Worm (Caenorhabditis elegans): ENCODE measurements around the gene C29A12.1.

- TF ChIP-seq Y53G8AR.9 (GFP tag; conservative IDR thresholded peaks at IDR 0.05) (no peak), ztf-3 (GFP tag; optimal IDR thresholded peaks at IDR 0.05) (no peak), pha-4 (tag; optimal IDR thresholded peaks at IDR 0.05) (no peak), rpc-1 (optimal IDR thresholded peaks at IDR 0.05) (no peak), rpc-1 (tag; optimal IDR thresholded peaks at IDR 0.05) (no peak), efl-1 (GFP tag; optimal IDR thresholded peaks at IDR 0.05) (no peak), let-526 (GFP tag; IDR thresholded peaks at IDR 0.05) (no peak)
Observed at ce11 chrV:10768892-10769291, 44.4 kb downstream of the C29A12.1 start.

Measured in whole organism, young adult.